Worm (Caenorhabditis elegans): Measurements from ENCODE around the gene T27E9.6.

DNA sequence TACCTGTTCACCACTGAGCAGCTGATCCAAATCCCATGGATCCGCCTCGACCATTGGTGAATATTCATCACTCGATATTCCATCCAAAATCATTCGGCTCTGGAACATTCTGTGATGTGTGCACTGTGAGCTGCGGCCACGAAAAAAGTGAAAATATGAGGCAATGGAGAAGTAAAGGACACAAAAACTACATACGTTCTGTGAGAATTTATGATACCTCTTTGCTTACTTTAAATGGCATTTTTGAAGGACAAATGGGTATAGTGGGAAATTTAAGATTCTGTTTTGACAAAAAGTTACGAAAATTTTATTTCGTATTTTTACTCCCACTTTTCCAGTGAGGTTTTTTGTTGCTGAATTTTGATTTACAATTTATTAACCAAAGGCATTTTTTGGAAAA lies 15.8 kb upstream of the T27E9.6 start, which contains the start of gene twk-40:
- TF ChIP-seq fkh-10 (GFP tag; optimal IDR thresholded peaks at IDR 0.05), result no peak
- no peak for TF ChIP-seq elt-3 (tag; optimal IDR thresholded peaks at IDR 0.05)
- no peak for TF ChIP-seq ceh-28 (tag; optimal IDR thresholded peaks at IDR 0.05)
